Worm (Caenorhabditis elegans): ENCODE results near the gene C15C7.4.

The C15C7.4 gene

ce11 chrX:3112946-3113427 is 32.4 kb upstream of the C15C7.4 start, which contains the start of gene gpd-3:
gpd-3 (minus strand) TSS chrX:3113341.
- TF ChIP-seq cog-1 (tag; optimal IDR thresholded peaks at IDR 0.05) = no peak
- no peak for TF ChIP-seq flt-1 (GFP tag; IDR thresholded peaks at IDR 0.05)
- no peak for TF ChIP-seq tab-1 (GFP tag; IDR thresholded peaks at IDR 0.05)
- TF ChIP-seq med-1 (GFP tag; optimal IDR thresholded peaks at IDR 0.05; ENCODE audit: insufficient read depth) = no peak
- TF ChIP-seq T22C8.4 (GFP tag; IDR thresholded peaks at IDR 0.05) = no peak

ce11 chrX:3114306-3115133 is 30.8 kb upstream of the C15C7.4 start, which contains the start of gene gpd-2:
gpd-2 (minus strand) TSS chrX:3114689.
- TF ChIP-seq ref-1 (GFP tag; conservative IDR thresholded peaks at IDR 0.05) (no peak), cog-1 (tag; optimal IDR thresholded peaks at IDR 0.05) (no peak), tab-1 (GFP tag; IDR thresholded peaks at IDR 0.05) (no peak), flt-1 (GFP tag; IDR thresholded peaks at IDR 0.05) (no peak), T22C8.4 (GFP tag; IDR thresholded peaks at IDR 0.05) (no peak), ztf-29 (GFP tag; IDR thresholded peaks at IDR 0.05) (no peak), med-1 (GFP tag; optimal IDR thresholded peaks at IDR 0.05; ENCODE audit: insufficient read depth) (no peak), klf-2 (GFP tag; conservative IDR thresholded peaks at IDR 0.05) (no peak)

DNA sequence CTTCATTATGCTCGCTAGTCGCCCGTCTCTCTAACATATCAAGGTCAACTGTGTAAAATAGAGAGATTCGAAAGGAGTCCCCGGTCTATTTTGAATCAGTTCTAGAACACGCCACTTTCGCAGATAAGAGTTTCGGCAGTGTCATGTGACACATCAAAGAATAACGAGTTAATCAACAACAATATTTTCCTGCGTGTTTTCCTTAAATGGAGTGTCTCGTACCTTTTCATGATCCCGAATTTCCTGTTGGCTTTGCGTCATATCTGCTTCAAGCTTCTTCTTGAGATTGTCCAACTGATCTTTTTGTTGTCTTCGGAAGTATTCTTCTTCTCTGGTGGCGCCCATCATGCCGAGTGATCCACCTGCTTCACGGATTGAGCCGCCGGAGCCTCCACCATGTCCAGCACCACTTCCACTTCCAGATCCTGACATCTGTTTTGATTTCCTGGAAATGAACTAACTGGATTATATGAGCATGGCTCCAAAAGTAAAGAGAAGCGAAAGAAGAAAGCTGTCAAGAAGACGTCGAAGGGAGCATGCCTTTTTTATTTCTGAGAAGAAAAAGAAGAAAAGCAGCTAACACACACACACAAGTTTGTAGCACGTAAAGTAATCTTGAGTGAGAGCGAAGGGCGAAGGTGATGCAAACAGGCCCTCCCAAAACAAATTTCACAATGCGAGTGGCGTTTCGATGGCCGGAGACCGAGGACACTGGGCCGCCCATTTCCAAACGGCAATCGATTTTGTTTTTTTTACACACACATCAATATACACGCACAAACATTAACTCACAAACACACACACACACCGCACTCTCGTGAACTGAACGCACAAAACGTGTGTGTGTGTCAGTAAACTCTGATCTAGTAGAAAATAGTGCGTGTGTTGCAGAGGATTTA is 30.0 kb upstream of the C15C7.4 start:
- no peak for TF ChIP-seq tab-1 (GFP tag; IDR thresholded peaks at IDR 0.05)
- TF ChIP-seq ztf-23 (GFP tag; IDR thresholded peaks at IDR 0.05) = no peak
- no peak for TF ChIP-seq cog-1 (tag; optimal IDR thresholded peaks at IDR 0.05)
- no peak for TF ChIP-seq ref-1 (GFP tag; conservative IDR thresholded peaks at IDR 0.05)
- no peak for TF ChIP-seq med-1 (GFP tag; optimal IDR thresholded peaks at IDR 0.05; ENCODE audit: insufficient read depth)
- TF ChIP-seq ztf-29 (GFP tag; IDR thresholded peaks at IDR 0.05) = no peak
- TF ChIP-seq flt-1 (GFP tag; IDR thresholded peaks at IDR 0.05) = no peak
- no peak for TF ChIP-seq klf-2 (GFP tag; conservative IDR thresholded peaks at IDR 0.05)
- TF ChIP-seq T22C8.4 (GFP tag; IDR thresholded peaks at IDR 0.05) = no peak

ce11 chrX:3116033-3116876 is 29.1 kb upstream of the C15C7.4 start, which contains the start of gene mai-1:
mai-1 (minus strand) TSS chrX:3116589.
- no peak for TF ChIP-seq ref-1 (GFP tag; conservative IDR thresholded peaks at IDR 0.05)
- no peak for TF ChIP-seq med-1 (GFP tag; optimal IDR thresholded peaks at IDR 0.05; ENCODE audit: insufficient read depth)
- TF ChIP-seq tab-1 (GFP tag; IDR thresholded peaks at IDR 0.05) = no peak
- TF ChIP-seq ztf-23 (GFP tag; IDR thresholded peaks at IDR 0.05) = no peak
- no peak for TF ChIP-seq ztf-29 (GFP tag; IDR thresholded peaks at IDR 0.05)
- no peak for TF ChIP-seq klf-2 (GFP tag; conservative IDR thresholded peaks at IDR 0.05)

DNA sequence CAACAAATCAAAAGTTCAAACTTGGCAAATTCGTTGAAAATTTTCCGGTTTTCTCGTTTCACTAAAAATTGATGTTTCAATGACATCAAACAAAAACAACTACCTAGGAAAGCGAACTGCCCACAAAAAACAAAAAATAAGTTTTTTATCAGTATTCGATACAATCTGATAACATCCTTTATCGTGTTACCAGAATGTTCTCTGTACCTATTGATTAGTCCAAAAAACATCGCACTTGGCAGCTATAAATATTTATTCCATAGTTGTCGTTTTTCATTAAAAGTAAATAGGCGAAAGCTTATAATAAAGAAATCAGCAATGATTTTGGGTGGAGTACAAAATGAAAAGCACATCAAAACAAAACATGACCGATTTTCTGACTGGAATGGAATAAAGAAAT is 28.2 kb upstream of the C15C7.4 start:
- TF ChIP-seq T22C8.4 (GFP tag; IDR thresholded peaks at IDR 0.05) = no peak
- no peak for TF ChIP-seq med-1 (GFP tag; optimal IDR thresholded peaks at IDR 0.05; ENCODE audit: insufficient read depth)
- TF ChIP-seq cog-1 (tag; optimal IDR thresholded peaks at IDR 0.05) = no peak
- no peak for TF ChIP-seq klf-2 (GFP tag; conservative IDR thresholded peaks at IDR 0.05)
- TF ChIP-seq ztf-29 (GFP tag; IDR thresholded peaks at IDR 0.05) = no peak
- no peak for TF ChIP-seq ref-1 (GFP tag; conservative IDR thresholded peaks at IDR 0.05)
- no peak for TF ChIP-seq tab-1 (GFP tag; IDR thresholded peaks at IDR 0.05)
- no peak for TF ChIP-seq flt-1 (GFP tag; IDR thresholded peaks at IDR 0.05)
- no peak for TF ChIP-seq ztf-23 (GFP tag; IDR thresholded peaks at IDR 0.05)

ce11 chrX:3118596-3119287 is 26.6 kb upstream of the C15C7.4 start:
- no peak for TF ChIP-seq T22C8.4 (GFP tag; IDR thresholded peaks at IDR 0.05)
- no peak for TF ChIP-seq ztf-29 (GFP tag; IDR thresholded peaks at IDR 0.05)
- TF ChIP-seq klf-2 (GFP tag; conservative IDR thresholded peaks at IDR 0.05) = no peak
- no peak for TF ChIP-seq cog-1 (tag; optimal IDR thresholded peaks at IDR 0.05)
- TF ChIP-seq ztf-23 (GFP tag; IDR thresholded peaks at IDR 0.05) = no peak
- TF ChIP-seq med-1 (GFP tag; optimal IDR thresholded peaks at IDR 0.05; ENCODE audit: insufficient read depth) = no peak
- no peak for TF ChIP-seq flt-1 (GFP tag; IDR thresholded peaks at IDR 0.05)
- no peak for TF ChIP-seq ref-1 (GFP tag; conservative IDR thresholded peaks at IDR 0.05)
- TF ChIP-seq tab-1 (GFP tag; IDR thresholded peaks at IDR 0.05) = no peak

ce11 chrX:3119606-3120005 is 25.8 kb upstream of the C15C7.4 start:
- TF ChIP-seq med-1 (GFP tag; optimal IDR thresholded peaks at IDR 0.05; ENCODE audit: insufficient read depth) (no peak), flt-1 (GFP tag; IDR thresholded peaks at IDR 0.05) (no peak), ztf-29 (GFP tag; IDR thresholded peaks at IDR 0.05) (no peak), tab-1 (GFP tag; IDR thresholded peaks at IDR 0.05) (no peak), T22C8.4 (GFP tag; IDR thresholded peaks at IDR 0.05) (no peak), cog-1 (tag; optimal IDR thresholded peaks at IDR 0.05) (no peak), ztf-23 (GFP tag; IDR thresholded peaks at IDR 0.05) (no peak)

DNA sequence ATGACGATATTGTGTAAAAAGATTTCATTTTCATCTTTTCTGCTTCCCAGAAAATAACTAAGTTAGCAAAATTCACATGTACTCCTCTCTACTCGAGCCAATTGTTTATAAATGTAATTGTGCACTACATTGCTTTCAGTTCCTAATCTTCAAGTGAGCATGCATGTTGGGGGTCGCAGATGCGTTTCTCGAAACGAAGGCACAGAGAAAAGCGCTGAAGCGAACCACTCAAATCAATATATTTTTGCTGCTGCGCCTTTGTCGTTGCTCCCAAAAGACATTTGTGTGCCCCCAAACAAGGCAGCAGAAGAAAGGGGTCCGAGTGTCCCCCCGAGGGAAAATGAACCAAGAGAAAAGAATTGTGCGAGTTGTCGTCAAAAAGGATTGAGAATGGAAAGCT is 19.1 kb upstream of the C15C7.4 start:
- TF ChIP-seq med-1 (GFP tag; optimal IDR thresholded peaks at IDR 0.05; ENCODE audit: insufficient read depth) = no peak
